1 fruit fly cellular context compared by ENCODE assay signal in the genomic region with DNA sequence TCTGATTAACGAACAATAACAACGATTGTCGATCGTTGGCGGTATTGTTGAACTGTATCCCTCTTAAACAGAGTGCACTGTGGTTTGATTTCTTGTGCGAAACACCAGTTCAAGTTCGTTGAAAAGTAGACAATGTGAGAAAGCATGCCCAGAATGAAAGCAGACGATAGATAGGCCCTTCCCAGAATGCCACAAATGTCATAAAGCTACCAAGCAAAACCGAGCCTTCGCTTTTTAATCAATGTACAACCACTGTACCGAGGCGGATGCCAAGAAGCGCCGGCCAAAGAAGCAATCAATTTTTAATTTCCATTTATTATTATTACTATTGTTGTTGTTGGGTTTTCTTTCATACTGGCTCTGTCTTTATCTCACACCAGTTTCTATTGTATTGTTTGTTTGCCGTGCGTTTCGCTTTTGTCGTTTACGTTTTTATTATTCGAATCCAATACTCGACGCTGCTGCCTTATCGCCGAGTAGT.
TF ChIP-seq lines count a peak whose summit lies in the region.

No protein-coding gene starts in this region.

TF ChIP-seq in whole organism, embryonic, 481 proteins besides CTCF, POLR2A, EP300 and RAD21 (continued from another document and continues in another):
- TF ChIP-seq CG43689 (GFP tag; IDR thresholded peaks at IDR 0.05; lab: Robert Waterston, UW) (peak; percentile 66), CG10654 (GFP tag; optimal IDR thresholded peaks at IDR 0.05; lab: Kevin White, UChicago) (peak; percentile 82), gce (GFP tag; IDR thresholded peaks at IDR 0.05; lab: Robert Waterston, UW) (peak; percentile 88; the same call in 2 of the 3 replicates), Eip74EF (GFP tag; optimal IDR thresholded peaks at IDR 0.05; lab: Kevin White, UChicago) (peak in 1 of 2 experiments; percentile 52), CG12744 (GFP tag; optimal IDR thresholded peaks at IDR 0.05; lab: Kevin White, UChicago) (peak; percentile 69), Atf3 (GFP tag; optimal IDR thresholded peaks at IDR 0.05; lab: Kevin White, UChicago) (peak; percentile 78), CG7987 (GFP tag; optimal IDR thresholded peaks at IDR 0.05; lab: Kevin White, UChicago) (peak; percentile 37), toy (GFP tag; IDR thresholded peaks at IDR 0.05; lab: Robert Waterston, UW) (no peak), CG9797 (GFP tag; optimal IDR thresholded peaks at IDR 0.05; lab: Kevin White, UChicago) (no peak), TFAM (GFP tag; optimal IDR thresholded peaks at IDR 0.05; lab: Kevin White, UChicago) (no peak), nmo (GFP tag; optimal IDR thresholded peaks at IDR 0.05; lab: Kevin White, UChicago) (peak; percentile 60), run (tag; optimal IDR thresholded peaks at IDR 0.05; lab: Kevin White, UChicago) (peak; percentile 56), CG10147 (GFP tag; optimal IDR thresholded peaks at IDR 0.05; lab: Kevin White, UChicago) (peak; percentile 61), H15 (GFP tag; IDR thresholded peaks at IDR 0.05; lab: Robert Waterston, UW) (peak; percentile 82), lab (GFP tag; optimal IDR thresholded peaks at IDR 0.05; lab: Kevin White, UChicago) (peak; percentile 90), CG12659 (GFP tag; optimal IDR thresholded peaks at IDR 0.05; lab: Kevin White, UChicago) (peak; percentile 81), GATAe (GFP tag; conservative IDR thresholded peaks at IDR 0.05; lab: Robert Waterston, UW) (peak; percentile 38; the same call in 1 of the 2 replicates), CG2116 (GFP tag; optimal IDR thresholded peaks at IDR 0.05; lab: Kevin White, UChicago) (peak; percentile 27), Six4 (GFP tag; optimal IDR thresholded peaks at IDR 0.05; lab: Kevin White, UChicago) (peak; percentile 79), pfk (GFP tag; optimal IDR thresholded peaks at IDR 0.05; lab: Kevin White, UChicago) (no peak), CG11560 (tag; IDR thresholded peaks at IDR 0.05; lab: Robert Waterston, UW) (peak; percentile 60; the same call in 2 of the 3 replicates), CrebB (tag; optimal IDR thresholded peaks at IDR 0.05; lab: Kevin White, UChicago) (peak; percentile 71), CG34376 (GFP tag; optimal IDR thresholded peaks at IDR 0.05; lab: Kevin White, UChicago) (peak; percentile 83), Dek (tag; optimal IDR thresholded peaks at IDR 0.05; lab: Kevin White, UChicago) (peak; percentile 74), Nf-YA (GFP tag; IDR thresholded peaks at IDR 0.05; lab: Robert Waterston, UW) (peak; percentile 61), ttk (GFP tag; IDR thresholded peaks at IDR 0.05; lab: Robert Waterston, UW) (peak; percentile 82), vvl (GFP tag; IDR thresholded peaks at IDR 0.05; lab: Robert Waterston, UW) (peak; percentile 94), Xrp1 (GFP tag; IDR thresholded peaks at IDR 0.05; lab: Robert Waterston, UW) (peak; percentile 86), mld (GFP tag; IDR thresholded peaks at IDR 0.05; lab: Robert Waterston, UW; ENCODE audit: partially characterized antibody) (no peak), CG17385 (GFP tag; optimal IDR thresholded peaks at IDR 0.05; lab: Kevin White, UChicago) (peak; percentile 79), cas (GFP tag; IDR thresholded peaks at IDR 0.05; lab: Robert Waterston, UW) (peak; percentile 67; the same call in 1 of the 2 replicates), pzg (GFP tag; optimal IDR thresholded peaks at IDR 0.05; lab: Kevin White, UChicago) (no peak), lmd (GFP tag; IDR thresholded peaks at IDR 0.05; lab: Robert Waterston, UW) (peak; percentile 87), Xbp1 (GFP tag; optimal IDR thresholded peaks at IDR 0.05; lab: Kevin White, UChicago) (peak; percentile 85), Sry-δ (GFP tag; optimal IDR thresholded peaks at IDR 0.05; lab: Kevin White, UChicago) (peak; percentile 29), kni (GFP tag; optimal IDR thresholded peaks at IDR 0.05; lab: Kevin White, UChicago) (no peak), slou (GFP tag; optimal IDR thresholded peaks at IDR 0.05; lab: Kevin White, UChicago) (no peak), ind (GFP tag; optimal IDR thresholded peaks at IDR 0.05; lab: Kevin White, UChicago) (peak; percentile 88), ash1 (GFP tag; optimal IDR thresholded peaks at IDR 0.05; lab: Kevin White, UChicago) (no peak), D19A (tag; optimal IDR thresholded peaks at IDR 0.05; lab: Kevin White, UChicago) (peak; percentile 70), CG34224 (GFP tag; IDR thresholded peaks at IDR 0.05; lab: Robert Waterston, UW; ENCODE audit: partially characterized antibody) (no peak), Dad (GFP tag; optimal IDR thresholded peaks at IDR 0.05; lab: Kevin White, UChicago) (peak; percentile 74), kah (GFP tag; optimal IDR thresholded peaks at IDR 0.05; lab: Kevin White, UChicago) (peak; percentile 15), CG14860 (GFP tag; IDR thresholded peaks at IDR 0.05; lab: Robert Waterston, UW; ENCODE audit: partially characterized antibody) (no peak), sd (tag; optimal IDR thresholded peaks at IDR 0.05; lab: Kevin White, UChicago) (peak; percentile 63), CG7963 (GFP tag; IDR thresholded peaks at IDR 0.05; lab: Robert Waterston, UW; ENCODE audit: partially characterized antibody) (no peak), Ravus (GFP tag; IDR thresholded peaks at IDR 0.05; lab: Robert Waterston, UW) (peak; percentile 22; the same call in 1 of the 2 replicates), Hr51 (GFP tag; optimal IDR thresholded peaks at IDR 0.05; lab: Kevin White, UChicago) (peak; percentile 70 to 87), CG1233 (GFP tag; optimal IDR thresholded peaks at IDR 0.05; lab: Kevin White, UChicago) (peak; percentile 42), CG18764 (GFP tag; optimal IDR thresholded peaks at IDR 0.05; lab: Kevin White, UChicago) (peak; percentile 70), CG14050 (GFP tag; IDR thresholded peaks at IDR 0.05; lab: Robert Waterston, UW) (peak; percentile 84), CG6791 (GFP tag; IDR thresholded peaks at IDR 0.05; lab: Robert Waterston, UW; ENCODE audit: partially characterized antibody) (no peak), tup (GFP tag; optimal IDR thresholded peaks at IDR 0.05; lab: Kevin White, UChicago) (peak; percentile 28), CG7839 (tag; optimal IDR thresholded peaks at IDR 0.05; lab: Kevin White, UChicago) (peak; percentile 78), CG6272 (GFP tag; IDR thresholded peaks at IDR 0.05; lab: Robert Waterston, UW) (peak; percentile 58; the same call in 1 of the 2 replicates), lov (optimal IDR thresholded peaks at IDR 0.05; lab: Kevin White, UChicago) (no peak), lov (GFP tag; IDR thresholded peaks at IDR 0.05; lab: Robert Waterston, UW) (peak; percentile 78; the same call in 2 of the 3 replicates), peb (GFP tag; IDR thresholded peaks at IDR 0.05; lab: Robert Waterston, UW) (peak; percentile 67), CG14965 (GFP tag; optimal IDR thresholded peaks at IDR 0.05; lab: Kevin White, UChicago; ENCODE audit: borderline replicate concordance) (no peak), her (GFP tag; optimal IDR thresholded peaks at IDR 0.05; lab: Kevin White, UChicago) (peak; percentile 88), C15 (GFP tag; IDR thresholded peaks at IDR 0.05; lab: Robert Waterston, UW) (no peak), CG3726 (GFP tag; IDR thresholded peaks at IDR 0.05; lab: Robert Waterston, UW) (0 out of 3 replicates have a peak, but pooled peaks have one; percentile 49), CG7928 (GFP tag; optimal IDR thresholded peaks at IDR 0.05; lab: Kevin White, UChicago) (no peak), BtbVII (GFP tag; optimal IDR thresholded peaks at IDR 0.05; lab: Kevin White, UChicago) (peak; percentile 70), Dbx (GFP tag; IDR thresholded peaks at IDR 0.05; lab: Robert Waterston, UW) (peak; percentile 84), pum (GFP tag; optimal IDR thresholded peaks at IDR 0.05; lab: Kevin White, UChicago) (peak; percentile 64), NC2α (GFP tag; optimal IDR thresholded peaks at IDR 0.05; lab: Kevin White, UChicago) (peak; percentile 57), CG6813 (GFP tag; optimal IDR thresholded peaks at IDR 0.05; lab: Kevin White, UChicago) (peak; percentile 83), sisA (GFP tag; IDR thresholded peaks at IDR 0.05; lab: Robert Waterston, UW) (peak; percentile 82), unc-4 (GFP tag; IDR thresholded peaks at IDR 0.05; lab: Robert Waterston, UW; ENCODE audit: partially characterized antibody) (no peak), Bdp1 (GFP tag; optimal IDR thresholded peaks at IDR 0.05; lab: Kevin White, UChicago) (peak; percentile 73), chinmo (GFP tag; IDR thresholded peaks at IDR 0.05; lab: Robert Waterston, UW; ENCODE audit: partially characterized antibody) (0 out of 4 replicates have a peak, but pooled peaks have one; percentile 10), CG11398 (GFP tag; optimal IDR thresholded peaks at IDR 0.05; lab: Kevin White, UChicago) (peak; percentile 51), slp2 (GFP tag; optimal IDR thresholded peaks at IDR 0.05; lab: Kevin White, UChicago) (peak; percentile 78), Max (GFP tag; optimal IDR thresholded peaks at IDR 0.05; lab: Kevin White, UChicago) (peak; percentile 54), sim (GFP tag; IDR thresholded peaks at IDR 0.05; lab: Robert Waterston, UW) (peak; percentile 60; the same call in 1 of the 2 replicates), ssp (GFP tag; IDR thresholded peaks at IDR 0.05; lab: Robert Waterston, UW) (peak; percentile 49), Hsf (GFP tag; optimal IDR thresholded peaks at IDR 0.05; lab: Kevin White, UChicago) (peak; percentile 87), Aef1 (GFP tag; IDR thresholded peaks at IDR 0.05; lab: Robert Waterston, UW) (peak; percentile 86), ase (GFP tag; IDR thresholded peaks at IDR 0.05; lab: Robert Waterston, UW) (peak; percentile 84), ATbp (GFP tag; optimal IDR thresholded peaks at IDR 0.05; lab: Kevin White, UChicago) (peak; percentile 82), MESR4 (GFP tag; optimal IDR thresholded peaks at IDR 0.05; lab: Kevin White, UChicago) (no peak), CG34422 (GFP tag; IDR thresholded peaks at IDR 0.05; lab: Robert Waterston, UW) (peak; percentile 89), NfI (GFP tag; optimal IDR thresholded peaks at IDR 0.05; lab: Kevin White, UChicago) (peak; percentile 81), HLH54F (GFP tag; optimal IDR thresholded peaks at IDR 0.05; lab: Kevin White, UChicago) (peak; percentile 80), Bgb (GFP tag; IDR thresholded peaks at IDR 0.05; lab: Robert Waterston, UW; ENCODE audit: partially characterized antibody) (peak; percentile 50), jumu (GFP tag; optimal IDR thresholded peaks at IDR 0.05; lab: Kevin White, UChicago) (peak; percentile 72), CG1832 (GFP tag; optimal IDR thresholded peaks at IDR 0.05; lab: Kevin White, UChicago) (no peak), cato (GFP tag; optimal IDR thresholded peaks at IDR 0.05; lab: Kevin White, UChicago; ENCODE audit: borderline replicate concordance) (peak; percentile 69), CG30020 (tag; optimal IDR thresholded peaks at IDR 0.05; lab: Kevin White, UChicago) (no peak), Scr (GFP tag; IDR thresholded peaks at IDR 0.05; lab: Robert Waterston, UW; ENCODE audit: partially characterized antibody) (peak; percentile 38; the same call in 1 of the 2 replicates), bab2 (GFP tag; optimal IDR thresholded peaks at IDR 0.05; lab: Kevin White, UChicago) (peak; percentile 52), abd-A (tag; optimal IDR thresholded peaks at IDR 0.05; lab: Kevin White, UChicago) (no peak), Sry-β (GFP tag; optimal IDR thresholded peaks at IDR 0.05; lab: Kevin White, UChicago) (no peak), fd64A (GFP tag; optimal IDR thresholded peaks at IDR 0.05; lab: Kevin White, UChicago) (peak; percentile 76), esg (GFP tag; conservative IDR thresholded peaks at IDR 0.05; lab: Robert Waterston, UW) (peak; percentile 78), CG16813 (GFP tag; IDR thresholded peaks at IDR 0.05; lab: Robert Waterston, UW; ENCODE audit: partially characterized antibody) (no peak), CG12299 (tag; optimal IDR thresholded peaks at IDR 0.05; lab: Kevin White, UChicago) (peak; percentile 49), gfzf (GFP tag; optimal IDR thresholded peaks at IDR 0.05; lab: Kevin White, UChicago) (no peak), CG9215 (GFP tag; IDR thresholded peaks at IDR 0.05; lab: Robert Waterston, UW) (peak; percentile 39; the same call in 1 of the 2 replicates), Antp (GFP tag; optimal IDR thresholded peaks at IDR 0.05; lab: Kevin White, UChicago) (peak; percentile 89), Myb (GFP tag; optimal IDR thresholded peaks at IDR 0.05; lab: Kevin White, UChicago) (peak; percentile 65), CG6683 (GFP tag; optimal IDR thresholded peaks at IDR 0.05; lab: Kevin White, UChicago) (peak; percentile 53), tap (tag; optimal IDR thresholded peaks at IDR 0.05; lab: Kevin White, UChicago) (peak; percentile 74), Sox102F (GFP tag; optimal IDR thresholded peaks at IDR 0.05; lab: Kevin White, UChicago) (peak; percentile 90), NK7.1 (GFP tag; optimal IDR thresholded peaks at IDR 0.05; lab: Kevin White, UChicago) (peak; percentile 56), Doc3 (GFP tag; IDR thresholded peaks at IDR 0.05; lab: Robert Waterston, UW; ENCODE audit: partially characterized antibody) (no peak), Lhr (GFP tag; optimal IDR thresholded peaks at IDR 0.05; lab: Kevin White, UChicago) (no peak), CG12236 (GFP tag; optimal IDR thresholded peaks at IDR 0.05; lab: Kevin White, UChicago) (peak; percentile 61), Atf6 (GFP tag; IDR thresholded peaks at IDR 0.05; lab: Robert Waterston, UW) (peak; percentile 76), CG8281 (tag; optimal IDR thresholded peaks at IDR 0.05; lab: Kevin White, UChicago) (peak; percentile 34), CG1529 (GFP tag; optimal IDR thresholded peaks at IDR 0.05; lab: Kevin White, UChicago) (peak; percentile 75), prd (optimal IDR thresholded peaks at IDR 0.05; lab: Kevin White, UChicago) (no peak), prd (GFP tag; IDR thresholded peaks at IDR 0.05; lab: Robert Waterston, UW) (peak; percentile 90), CG2678 (tag; optimal IDR thresholded peaks at IDR 0.05; lab: Kevin White, UChicago) (peak; percentile 84), CG12391 (tag; optimal IDR thresholded peaks at IDR 0.05; lab: Kevin White, UChicago) (peak; percentile 80), CG12942 (GFP tag; optimal IDR thresholded peaks at IDR 0.05; lab: Kevin White, UChicago) (peak; percentile 78), CG14667 (GFP tag; IDR thresholded peaks at IDR 0.05; lab: Robert Waterston, UW) (peak; percentile 84), CG8388 (GFP tag; optimal IDR thresholded peaks at IDR 0.05; lab: Kevin White, UChicago) (peak; percentile 73), oc (tag; optimal IDR thresholded peaks at IDR 0.05; lab: Kevin White, UChicago) (peak; percentile 76), klu (GFP tag; IDR thresholded peaks at IDR 0.05; lab: Robert Waterston, UW) (peak; percentile 53; the same call in 1 of the 2 replicates)
